Worm (Caenorhabditis elegans) whole organism, mixed stage, embryonic: ENCODE results near the gene spp-8.

ENCODE experiments used
- blmp-1 ChIP-seq: fragments of 150-350 bp; optimal IDR thresholded peaks from 2 replicates; lab custom pipeline; 2014; ENCODE audit warnings: missing biosample characterization, missing genetic modification characterization
- ces-1 ChIP-seq: fragments of 150-350 bp; optimal IDR thresholded peaks from 2 replicates; lab custom pipeline; 2014; ENCODE audit warnings: missing biosample characterization, missing genetic modification reagents, missing genetic modification characterization
- nhr-28 ChIP-seq: fragments of 150-350 bp; optimal IDR thresholded peaks from 2 replicates; lab custom pipeline; 2014; ENCODE audit warnings: missing biosample characterization, missing genetic modification characterization
- snpc-4 ChIP-seq: fragments of 150-350 bp; optimal IDR thresholded peaks from 2 replicates; lab custom pipeline; 2014; ENCODE audit warnings: missing biosample characterization, missing genetic modification characterization
- unc-62 ChIP-seq: fragments of 150-350 bp; optimal IDR thresholded peaks from 2 replicates; lab custom pipeline; 2014; ENCODE audit warnings: missing biosample characterization, missing genetic modification reagents, missing genetic modification characterization
- ztf-11 ChIP-seq: fragments of 150-350 bp; optimal IDR thresholded peaks from 2 replicates; lab custom pipeline; 2014; ENCODE audit warnings: missing biosample characterization, missing genetic modification characterization

- TF ChIP-seq snpc-4 (tag; lab: Kevin White, UChicago) (no peak), unc-62 (GFP tag; lab: Kevin White, UChicago) (no peak), nhr-28 (tag; lab: Kevin White, UChicago) (no peak), ces-1 (GFP tag; lab: Kevin White, UChicago) (no peak), blmp-1 (tag; lab: Kevin White, UChicago) (no peak), ztf-11 (tag; lab: Kevin White, UChicago) (no peak)
These were observed 5.7 kb downstream of the spp-8 start, which contains the start of gene srlf-3 for ce11 chrIV:8487183-8487582.
